Worm (Caenorhabditis elegans) whole organism, L3 larva: ENCODE results near the gene C46C2.6.

ENCODE experiments used
- ZK546.5 ChIP-seq: sonication (generic microtip); optimal IDR thresholded peaks from 2 replicates; lab custom pipeline; 2017; ENCODE audit warnings: missing biosample characterization, missing genetic modification characterization
- nhr-11 ChIP-seq: fragments of 150-350 bp; optimal IDR thresholded peaks from 2 replicates; lab custom pipeline; 2014; ENCODE audit warnings: missing biosample characterization, missing genetic modification characterization

DNA sequence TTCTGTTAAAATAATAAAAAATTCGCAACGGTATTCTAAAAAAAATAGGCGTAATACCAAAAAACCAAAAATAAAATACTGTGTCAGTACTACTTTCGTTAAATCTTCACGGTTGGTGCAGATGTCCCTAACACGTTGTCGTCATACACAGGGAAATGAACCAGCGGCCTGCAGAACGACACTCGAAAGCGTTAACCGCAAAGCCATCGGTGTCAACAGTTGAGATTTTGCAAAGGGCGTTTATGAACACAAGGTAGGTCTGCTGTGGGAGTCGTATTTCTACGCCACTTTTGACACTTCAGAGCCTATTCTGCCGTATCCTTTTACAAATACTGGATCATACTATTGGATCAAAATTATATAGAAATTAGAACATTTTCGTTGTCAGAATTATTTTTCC is 21.0 kb upstream of the C46C2.6 start:
- no peak for TF ChIP-seq ZK546.5 (tag; lab: Kevin White, UChicago)
- TF ChIP-seq nhr-11 (tag; lab: Kevin White, UChicago), result no peak
